Worm (Caenorhabditis elegans) whole organism, young adult: Measurements from ENCODE around the gene ZK353.9.

Experiments
- F57C9.4 ChIP-seq: sonication (generic microtip); optimal IDR thresholded peaks from 2 replicates; lab custom pipeline; 2017; ENCODE audit warnings: mild to moderate bottlenecking, missing genetic modification characterization, missing compliant biosample characterization
- hmg-20 ChIP-seq: fragments of 200-800 bp; sonication (Bioruptor generic); IDR thresholded peaks from 2 replicates; pipeline ENCODE4 v1.3.6; 2022; ENCODE audit warnings: missing genetic modification reagents, missing genetic modification characterization, missing compliant biosample characterization
- snpc-4 ChIP-seq, 5 experiments: fragments of 150-350 bp in 1 of 5; sonication (generic microtip) in 4 of 5; optimal IDR thresholded peaks; 2 replicates each; lab custom pipeline; 2014 to 2018; ENCODE audit warnings: missing genetic modification characterization in 5 of 5, missing biosample characterization in 3 of 5, antibody characterized with exemption in 2 of 5, mild to moderate bottlenecking in 2 of 5, missing compliant biosample characterization in 2 of 5, missing genotype in 2 of 5, moderate library complexity in 2 of 5, missing genetic modification reagents in 1 of 5
- unc-62 ChIP-seq: fragments of 150-350 bp; optimal IDR thresholded peaks from 2 replicates; lab custom pipeline; 2014; ENCODE audit warnings: missing biosample characterization, missing genetic modification reagents, missing genetic modification characterization

ce11 chrIII:8450494-8450893 lies 41.2 kb downstream of the ZK353.9 start:
- TF ChIP-seq F57C9.4 (tag; lab: Kevin White, UChicago) (no peak), snpc-4 (GFP tag; optimal IDR thresholded peaks at IDR 0.05; lab: Kevin White, UChicago) (no peak), snpc-4 (tag; optimal IDR thresholded peaks at IDR 0.05; lab: Kevin White, UChicago) (no peak), hmg-20 (GFP tag; lab: Robert Waterston, UW) (no peak), unc-62 (GFP tag; lab: Kevin White, UChicago) (no peak)
